Fruit fly (Drosophila melanogaster) whole organism, embryonic: Measurements from ENCODE around the gene Parg.

Experiments used
- Asciz ChIP-seq: fragments of 200-800 bp; sonication (Bioruptor generic); optimal IDR thresholded peaks from 2 replicates; lab custom pipeline; 2017; ENCODE audit warnings: missing biosample characterization, mild to moderate bottlenecking, missing genetic modification characterization, missing genetic modification reagents
- CG10274 ChIP-seq: fragments of 200-800 bp; sonication (Bioruptor generic); optimal IDR thresholded peaks from 3 replicates; lab custom pipeline; 2017; ENCODE audit warnings: missing biosample characterization, mild to moderate bottlenecking, missing genetic modification characterization
- CG10366 ChIP-seq: fragments of 200-800 bp; sonication (Bioruptor generic); IDR thresholded peaks from 2 replicates; pipeline ENCODE4 v1.3.6; 2022; ENCODE audit warnings: missing biosample characterization, missing genetic modification characterization
- CG10462 ChIP-seq: fragments of 200-800 bp; sonication (Bioruptor generic); optimal IDR thresholded peaks from 2 replicates; lab custom pipeline; 2016; ENCODE audit warnings: missing biosample characterization, missing genetic modification characterization
- CG12391 ChIP-seq: fragments of 200-800 bp; sonication (Bioruptor generic); optimal IDR thresholded peaks from 3 replicates; lab custom pipeline; 2018; ENCODE audit warnings: missing biosample characterization, mild to moderate bottlenecking, missing genetic modification characterization, moderate library complexity
- CG13123 ChIP-seq: fragments of 200-800 bp; sonication (Bioruptor generic); optimal IDR thresholded peaks from 2 replicates; lab custom pipeline; 2016; ENCODE audit warnings: missing biosample characterization, missing genetic modification characterization
- CG1529 ChIP-seq: fragments of 200-800 bp; sonication (Bioruptor generic); optimal IDR thresholded peaks from 3 replicates; lab custom pipeline; 2018; ENCODE audit warnings: missing biosample characterization, missing genetic modification characterization
- CG17568 ChIP-seq: fragments of 200-800 bp; sonication (Bioruptor generic); optimal IDR thresholded peaks from 2 replicates; lab custom pipeline; 2018; ENCODE audit warnings: missing biosample characterization, mild to moderate bottlenecking, missing genetic modification characterization, moderate library complexity
- CG17829 ChIP-seq: fragments of 200-800 bp; optimal IDR thresholded peaks from 2 replicates; lab custom pipeline; 2019; ENCODE audit warnings: missing biosample characterization, mild to moderate bottlenecking, missing genetic modification characterization, moderate library complexity
- CG18599 ChIP-seq: fragments of 200-800 bp; sonication (Bioruptor generic); optimal IDR thresholded peaks from 3 replicates; lab custom pipeline; 2017; ENCODE audit warnings: missing biosample characterization, missing genetic modification characterization, mild to moderate bottlenecking, moderate library complexity, missing genetic modification reagents
- CG3281 ChIP-seq: fragments of 200-800 bp; sonication (Bioruptor generic); optimal IDR thresholded peaks from 3 replicates; lab custom pipeline; 2017; ENCODE audit warnings: missing biosample characterization, mild to moderate bottlenecking, missing genetic modification characterization
- CG34376 ChIP-seq: fragments of 200-800 bp; sonication (Bioruptor generic); optimal IDR thresholded peaks from 2 replicates; lab custom pipeline; 2018; ENCODE audit warnings: missing biosample characterization, mild to moderate bottlenecking, missing genetic modification characterization
- CG3847 ChIP-seq: fragments of 200-800 bp; sonication (Bioruptor generic); IDR thresholded peaks from 2 replicates; pipeline ENCODE4 v1.3.6; 2022; ENCODE audit warnings: missing biosample characterization, missing genetic modification characterization
- CG4617 ChIP-seq: fragments of 200-800 bp; sonication (Bioruptor generic); optimal IDR thresholded peaks from 3 replicates; lab custom pipeline; 2016; ENCODE audit warnings: missing biosample characterization, missing genetic modification characterization, borderline replicate concordance
- CG5953 ChIP-seq: fragments of 200-800 bp; sonication (Bioruptor generic); IDR thresholded peaks from 2 replicates; pipeline ENCODE4 v1.3.6; 2022; ENCODE audit warnings: missing biosample characterization, missing genetic modification characterization
- CG6854 ChIP-seq: fragments of 200-800 bp; sonication (Bioruptor generic); optimal IDR thresholded peaks from 3 replicates; lab custom pipeline; 2017; ENCODE audit warnings: missing biosample characterization, mild to moderate bottlenecking, missing genetic modification characterization
- CG7987 ChIP-seq: fragments of 200-800 bp; sonication (Bioruptor generic); optimal IDR thresholded peaks from 2 replicates; lab custom pipeline; 2018; ENCODE audit warnings: missing biosample characterization, mild to moderate bottlenecking, missing genetic modification characterization, moderate library complexity
- CG9215 ChIP-seq: fragments of 200-800 bp; sonication (Bioruptor generic); IDR thresholded peaks from 2 replicates; pipeline ENCODE4 v1.3.6; 2022; ENCODE audit warnings: missing biosample characterization, missing genetic modification characterization
- CG9437 ChIP-seq: fragments of 200-800 bp; sonication (Bioruptor generic); optimal IDR thresholded peaks from 2 replicates; lab custom pipeline; 2018; ENCODE audit warnings: missing biosample characterization, mild to moderate bottlenecking, missing genetic modification characterization
- Chrac-16 ChIP-seq: fragments of 200-800 bp; sonication (Bioruptor generic); optimal IDR thresholded peaks from 3 replicates; lab custom pipeline; 2016; ENCODE audit warnings: missing biosample characterization, missing genetic modification characterization
- Dbx ChIP-seq: fragments of 200-800 bp; sonication (Bioruptor generic); IDR thresholded peaks from 3 replicates; pipeline ENCODE4 v1.3.6; 2022; ENCODE audit warnings: missing biosample characterization, missing genetic modification characterization
- Elba2 ChIP-seq: fragments of 200-800 bp; sonication (Bioruptor generic); optimal IDR thresholded peaks from 3 replicates; lab custom pipeline; 2016; ENCODE audit warnings: missing biosample characterization, missing genetic modification characterization
- H2.0 ChIP-seq: fragments of 200-800 bp; sonication (Bioruptor generic); IDR thresholded peaks from 2 replicates; pipeline ENCODE4 v1.3.6; 2022; ENCODE audit warnings: missing biosample characterization, missing genetic modification characterization
- HLH3B ChIP-seq: fragments of 200-800 bp; sonication (Bioruptor generic); IDR thresholded peaks from 2 replicates; pipeline ENCODE4 v1.3.6; 2022; ENCODE audit warnings: missing biosample characterization, missing genetic modification characterization
- Lpt ChIP-seq: fragments of >200 bp; optimal IDR thresholded peaks from 2 replicates; lab custom pipeline; 2018; ENCODE audit warnings: missing biosample characterization, missing genetic modification characterization
- NK7.1 ChIP-seq: fragments of 200-800 bp; sonication (Bioruptor generic); optimal IDR thresholded peaks from 3 replicates; lab custom pipeline; 2016; ENCODE audit warnings: missing biosample characterization, missing genetic modification characterization
- Ravus ChIP-seq: fragments of 200-800 bp; sonication (Bioruptor generic); IDR thresholded peaks from 2 replicates; pipeline ENCODE4 v1.3.6; 2022; ENCODE audit warnings: missing biosample characterization, missing genetic modification characterization
- Rfx ChIP-seq: fragments of 200-800 bp; sonication (Bioruptor generic); IDR thresholded peaks from 2 replicates; pipeline ENCODE4 v1.3.6; 2022; ENCODE audit warnings: missing biosample characterization, missing genetic modification characterization
- Rx ChIP-seq: fragments of 200-800 bp; sonication (Bioruptor generic); IDR thresholded peaks from 2 replicates; pipeline ENCODE4 v1.3.6; 2022; ENCODE audit warnings: missing biosample characterization, missing genetic modification characterization
- Xbp1 ChIP-seq: fragments of 200-800 bp; sonication (Bioruptor generic); optimal IDR thresholded peaks from 3 replicates; lab custom pipeline; 2016; ENCODE audit warnings: missing biosample characterization, mild to moderate bottlenecking, missing genetic modification characterization
- al ChIP-seq: fragments of 200-800 bp; sonication (Bioruptor generic); IDR thresholded peaks from 2 replicates; pipeline ENCODE4 v1.3.6; 2022; ENCODE audit warnings: missing biosample characterization, missing genetic modification characterization
- bsh ChIP-seq, 2 experiments: fragments of 200-800 bp; sonication (Bioruptor generic); optimal IDR thresholded peaks; 2 replicates each; lab custom pipeline; 2017 to 2018; ENCODE audit warnings: mild to moderate bottlenecking in 2 of 2, missing biosample characterization in 2 of 2, missing genetic modification characterization in 2 of 2, moderate library complexity in 1 of 2
- cas ChIP-seq: fragments of 200-800 bp; sonication (Bioruptor generic); IDR thresholded peaks from 2 replicates; pipeline ENCODE4 v1.3.6; 2022; ENCODE audit warnings: missing biosample characterization, missing genetic modification characterization
- cato ChIP-seq: fragments of 200-800 bp; sonication (Bioruptor generic); optimal IDR thresholded peaks from 2 replicates; lab custom pipeline; 2016; ENCODE audit warnings: missing biosample characterization, missing genetic modification characterization, borderline replicate concordance
- corto ChIP-seq: fragments of 200-800 bp; sonication (Bioruptor generic); optimal IDR thresholded peaks from 2 replicates; lab custom pipeline; 2016; ENCODE audit warnings: missing biosample characterization, mild to moderate bottlenecking, missing genetic modification characterization, moderate library complexity
- dan ChIP-seq: fragments of 200-800 bp; sonication (Bioruptor generic); IDR thresholded peaks from 2 replicates; pipeline ENCODE4 v1.3.6; 2022; ENCODE audit warnings: missing biosample characterization, missing genetic modification characterization
- dati ChIP-seq: fragments of 200-800 bp; sonication (Bioruptor generic); IDR thresholded peaks from 2 replicates; pipeline ENCODE4 v1.3.6; 2022; ENCODE audit warnings: missing biosample characterization, missing genetic modification characterization
- exex ChIP-seq: fragments of 200-800 bp; sonication (Bioruptor generic); optimal IDR thresholded peaks from 4 replicates; lab custom pipeline; 2018; ENCODE audit warnings: missing biosample characterization, mild to moderate bottlenecking, missing genetic modification characterization, moderate library complexity
- fd3F ChIP-seq: fragments of 200-800 bp; sonication (Bioruptor generic); optimal IDR thresholded peaks from 2 replicates; lab custom pipeline; 2018; ENCODE audit warnings: missing biosample characterization, mild to moderate bottlenecking, missing genetic modification characterization, moderate library complexity
- fu2 ChIP-seq: fragments of 200-800 bp; sonication (Bioruptor generic); optimal IDR thresholded peaks from 2 replicates; lab custom pipeline; 2016; ENCODE audit warnings: missing biosample characterization, missing genetic modification characterization
- ind ChIP-seq: fragments of 200-800 bp; sonication (Bioruptor generic); optimal IDR thresholded peaks from 3 replicates; lab custom pipeline; 2016; ENCODE audit warnings: missing biosample characterization, missing genetic modification characterization
- lmd ChIP-seq: fragments of 200-800 bp; sonication (Bioruptor generic); IDR thresholded peaks from 2 replicates; pipeline ENCODE4 v1.3.6; 2022; ENCODE audit warnings: missing biosample characterization, missing genetic modification characterization
- lov ChIP-seq, 2 experiments: fragments of 200-800 bp in 1 of 2; fragments of >200 bp in 1 of 2; sonication (Bioruptor generic) in 1 of 2; IDR thresholded peaks in 1 of 2; optimal IDR thresholded peaks in 1 of 2; 2 replicates in 1 of 2; 3 replicates in 1 of 2; pipeline versions ENCODE4 v1.3.6 to Lab custom; 2017 to 2022; ENCODE audit warnings: missing biosample characterization in 1 of 2, missing genetic modification characterization in 1 of 2
- nmo ChIP-seq: fragments of 200-800 bp; sonication (Bioruptor generic); optimal IDR thresholded peaks from 2 replicates; lab custom pipeline; 2018; ENCODE audit warnings: missing biosample characterization, mild to moderate bottlenecking, missing genetic modification characterization, moderate library complexity
- pan ChIP-seq, 4 experiments: fragments of >200 bp in 3 of 4; fragments of 200-800 bp in 1 of 4; sonication (Bioruptor generic) in 1 of 4; optimal IDR thresholded peaks in 3 of 4; IDR thresholded peaks in 1 of 4; 2 replicates each; pipeline versions ENCODE4 v1.3.6 to Lab custom; 2017 to 2022; ENCODE audit warnings: missing biosample characterization in 2 of 4, missing genetic modification characterization in 2 of 4, mixed read lengths in 1 of 4
- sr ChIP-seq: fragments of 200-800 bp; sonication (Bioruptor generic); IDR thresholded peaks from 3 replicates; pipeline ENCODE4 v1.3.6; 2022; ENCODE audit warnings: missing biosample characterization, missing genetic modification characterization
- stwl ChIP-seq: fragments of 200-800 bp; sonication (Bioruptor generic); optimal IDR thresholded peaks from 3 replicates; lab custom pipeline; 2018; ENCODE audit warnings: missing biosample characterization, mild to moderate bottlenecking, missing genetic modification characterization, moderate library complexity
- zen2 ChIP-seq: fragments of 200-800 bp; sonication (Bioruptor generic); IDR thresholded peaks from 3 replicates; pipeline ENCODE4 v1.3.6; 2022; ENCODE audit warnings: missing biosample characterization, missing genetic modification characterization; ENCODE audit not compliant: partially characterized antibody

Gene Parg

DNA sequence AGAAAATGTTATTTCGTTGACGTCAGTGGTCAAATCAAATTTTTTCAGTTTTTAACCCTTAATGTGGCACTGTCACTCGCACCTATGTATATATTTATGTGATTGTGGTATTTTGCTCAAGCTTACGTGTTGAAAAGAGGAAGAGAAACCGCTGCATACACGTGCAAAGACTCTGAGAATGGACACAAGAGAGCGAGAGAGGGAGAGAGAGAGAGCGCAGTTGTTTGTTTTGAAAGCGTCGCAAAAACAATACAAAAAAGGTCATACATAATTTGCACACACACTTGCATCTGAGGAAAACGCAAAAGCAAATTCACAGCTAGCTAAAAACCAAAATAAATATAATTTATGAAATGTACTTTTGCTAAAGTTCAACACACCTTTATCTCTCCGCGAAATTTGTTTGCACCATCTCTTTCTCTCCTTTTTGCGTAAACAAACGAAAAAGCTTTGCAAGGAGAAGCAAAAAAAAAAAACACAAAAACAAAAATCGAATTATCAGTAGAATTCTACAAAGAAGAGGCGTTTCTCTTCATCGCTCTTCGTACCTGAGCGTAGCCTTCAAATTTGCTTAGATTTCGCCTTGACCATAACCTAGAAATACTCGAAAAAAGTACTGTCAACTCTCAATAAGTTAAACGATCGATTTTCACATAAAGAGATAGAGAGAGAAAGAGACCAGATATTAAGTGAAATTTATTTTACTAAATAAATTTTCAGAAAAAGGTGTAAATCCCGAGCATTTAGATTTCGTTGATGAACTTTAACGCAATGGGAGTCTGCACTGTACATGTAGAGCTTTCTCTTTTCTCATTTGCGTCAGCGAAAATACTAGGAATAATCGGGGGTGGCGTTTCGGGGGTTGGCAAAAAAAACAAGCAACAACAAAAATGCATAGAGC lies 1.0 kb upstream of the Parg start (continued):
- TF ChIP-seq NK7.1 (GFP tag; lab: Kevin White, UChicago) (no peak), Rx (GFP tag; lab: Robert Waterston, UW) (peak; percentile 37), cas (GFP tag; lab: Robert Waterston, UW) (no peak), corto (GFP tag; lab: Kevin White, UChicago) (no peak), CG5953 (GFP tag; lab: Robert Waterston, UW) (no peak), pan (optimal IDR thresholded peaks at IDR 0.05; lab: Kevin White, UChicago) (no peak), pan (GFP tag; optimal IDR thresholded peaks at IDR 0.05 in 1 of 2, IDR thresholded peaks at IDR 0.05 in 1 of 2) (peak in 1 of 2 experiments; percentile 74), Ravus (GFP tag; lab: Robert Waterston, UW) (no peak; the same call in 1 of the 2 replicates), lov (optimal IDR thresholded peaks at IDR 0.05; lab: Kevin White, UChicago) (no peak), lov (GFP tag; IDR thresholded peaks at IDR 0.05; lab: Robert Waterston, UW) (0 out of 3 replicates have a peak, but pooled peaks have one; percentile 22), CG34376 (GFP tag; lab: Kevin White, UChicago) (no peak), CG4617 (GFP tag; lab: Kevin White, UChicago) (no peak), Rfx (GFP tag; lab: Robert Waterston, UW) (peak; percentile 78), dan (GFP tag; lab: Robert Waterston, UW) (no peak), ind (GFP tag; lab: Kevin White, UChicago) (peak; percentile 25), CG10366 (GFP tag; lab: Robert Waterston, UW) (peak; percentile 40), Dbx (peak; percentile 87), CG10274 (GFP tag; lab: Kevin White, UChicago) (no peak), sr (GFP tag; lab: Robert Waterston, UW) (no peak), CG1529 (GFP tag; lab: Kevin White, UChicago) (no peak), nmo (GFP tag; lab: Kevin White, UChicago) (peak; percentile 10), H2.0 (no peak; the same call in 1 of the 2 replicates), lmd (peak; percentile 71), CG10462 (GFP tag; lab: Kevin White, UChicago) (no peak), fu2 (GFP tag; lab: Kevin White, UChicago) (peak; percentile 55), bsh (GFP tag; optimal IDR thresholded peaks at IDR 0.05; lab: Kevin White, UChicago) (peak in 1 of 2 experiments; percentile 20), exex (tag; lab: Kevin White, UChicago) (no peak), zen2 (GFP tag; lab: Robert Waterston, UW) (no peak), CG18599 (GFP tag; lab: Kevin White, UChicago) (peak; percentile 86), CG9215 (GFP tag; lab: Robert Waterston, UW) (peak; percentile 74), Elba2 (GFP tag; lab: Kevin White, UChicago) (no peak), Chrac-16 (GFP tag; lab: Kevin White, UChicago) (peak; percentile 15), CG13123 (GFP tag; lab: Kevin White, UChicago) (no peak), CG9437 (GFP tag; lab: Kevin White, UChicago) (peak; percentile 53), stwl (tag; lab: Kevin White, UChicago) (no peak), CG6854 (GFP tag; lab: Kevin White, UChicago) (no peak), al (GFP tag; lab: Robert Waterston, UW) (peak; percentile 73), CG17568 (GFP tag; lab: Kevin White, UChicago) (no peak), CG7987 (no peak), Xbp1 (GFP tag; lab: Kevin White, UChicago) (peak; percentile 19), Asciz (GFP tag; lab: Kevin White, UChicago) (no peak), Lpt (no peak), cato (GFP tag; lab: Kevin White, UChicago) (no peak), fd3F (no peak), CG3281 (peak; percentile 59), CG12391 (tag; lab: Kevin White, UChicago) (peak; percentile 28), HLH3B (peak; percentile 18; the same call in 1 of the 2 replicates), dati (GFP tag; lab: Robert Waterston, UW) (no peak), CG17829 (tag; lab: Kevin White, UChicago) (no peak), CG3847 (GFP tag; lab: Robert Waterston, UW) (peak; percentile 59)
